Worm (Caenorhabditis elegans): ENCODE measurements around the gene D2045.9.

DNA sequence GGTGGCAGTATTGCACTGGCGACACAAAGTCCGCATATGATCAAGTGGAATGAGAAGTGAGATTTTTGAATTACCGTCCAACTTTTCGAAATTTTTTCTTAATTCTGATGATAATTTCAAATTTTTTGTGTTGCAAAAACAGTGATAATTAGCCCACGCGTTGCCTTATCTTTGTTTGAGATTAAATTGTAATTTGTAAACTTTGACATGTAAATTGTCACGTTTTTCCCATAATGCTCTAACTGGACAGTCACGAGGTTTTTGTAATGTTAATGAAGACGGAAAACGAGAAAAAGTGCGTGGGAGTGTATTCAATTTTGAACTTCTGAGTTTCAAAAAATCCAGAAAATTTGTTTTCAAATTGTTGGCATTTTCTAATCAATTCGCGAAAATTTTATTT is 6.5 kb downstream of the D2045.9 start:
- TF ChIP-seq T22C8.4 (GFP tag; IDR thresholded peaks at IDR 0.05), result no peak
- TF ChIP-seq ztf-23 (GFP tag; IDR thresholded peaks at IDR 0.05), result no peak
- TF ChIP-seq ref-1 (GFP tag; conservative IDR thresholded peaks at IDR 0.05), result no peak

All from whole organism, midembryonic.